Fruit fly (Drosophila melanogaster): ENCODE data around the gene Usf.

The Usf gene

dm6 chrX:4534002-4534401 lies 14.6 kb downstream of the Usf start:
- no peak for TF ChIP-seq Snoo (tag; optimal IDR thresholded peaks at IDR 0.05)
- TF ChIP-seq fd96Ca (GFP tag; IDR thresholded peaks at IDR 0.05) = no peak
- no peak for TF ChIP-seq Ets98B (GFP tag; IDR thresholded peaks at IDR 0.05)
- no peak for TF ChIP-seq CG13204 (GFP tag; optimal IDR thresholded peaks at IDR 0.05)
- no peak for TF ChIP-seq EcR (GFP tag; optimal IDR thresholded peaks at IDR 0.05)
- no peak for TF ChIP-seq CG15710 (tag; optimal IDR thresholded peaks at IDR 0.05)
- no peak for TF ChIP-seq CG8159 (tag; optimal IDR thresholded peaks at IDR 0.05)
- no peak for TF ChIP-seq Pif1A (GFP tag; optimal IDR thresholded peaks at IDR 0.05)
- TF ChIP-seq CG32121 (GFP tag; IDR thresholded peaks at IDR 0.05) = no peak
- no peak for TF ChIP-seq CG14655 (GFP tag; optimal IDR thresholded peaks at IDR 0.05)
- no peak for TF ChIP-seq CG34367 (tag; optimal IDR thresholded peaks at IDR 0.05)
- TF ChIP-seq CG12605 (GFP tag; IDR thresholded peaks at IDR 0.05) = no peak
- no peak for TF ChIP-seq CG4496 (GFP tag; IDR thresholded peaks at IDR 0.05)

- TF ChIP-seq CG4496 (GFP tag; IDR thresholded peaks at IDR 0.05) (peak; percentile 55; the same call in 2 of the 3 replicates), Ets98B (GFP tag; IDR thresholded peaks at IDR 0.05) (0 out of 2 replicates have a peak, but pooled peaks have one; percentile 7), CG32121 (GFP tag; IDR thresholded peaks at IDR 0.05) (no peak)
These were observed 18.7 kb downstream of the Usf start, which contains the start of gene CG3556 for dm6 chrX:4529909-4530308. Gene CG3556, plus strand, starts transcription at chrX:4530231.

dm6 chrX:4526754-4527153 lies 21.8 kb downstream of the Usf start:
- TF ChIP-seq CG10348 (GFP tag; IDR thresholded peaks at IDR 0.05) = no peak
- TF ChIP-seq CG32121 (GFP tag; IDR thresholded peaks at IDR 0.05) = no peak
- TF ChIP-seq CG13204 (GFP tag; optimal IDR thresholded peaks at IDR 0.05) = no peak
- no peak for TF ChIP-seq Pif1B (GFP tag; optimal IDR thresholded peaks at IDR 0.05)
- TF ChIP-seq CG8159 (tag; optimal IDR thresholded peaks at IDR 0.05) = no peak
- TF ChIP-seq Ets98B (GFP tag; IDR thresholded peaks at IDR 0.05) = no peak
- TF ChIP-seq CG17806 (tag; optimal IDR thresholded peaks at IDR 0.05) = no peak
- TF ChIP-seq rn (GFP tag; IDR thresholded peaks at IDR 0.05) = no peak

- no peak for TF ChIP-seq gl (tag; optimal IDR thresholded peaks at IDR 0.05)
- TF ChIP-seq Pif1A (GFP tag; optimal IDR thresholded peaks at IDR 0.05) = no peak
- TF ChIP-seq Snoo (tag; optimal IDR thresholded peaks at IDR 0.05) = no peak
- no peak for TF ChIP-seq Ets98B (GFP tag; IDR thresholded peaks at IDR 0.05)
- TF ChIP-seq CG8301 (tag; optimal IDR thresholded peaks at IDR 0.05) = no peak
- no peak for TF ChIP-seq CG13204 (GFP tag; optimal IDR thresholded peaks at IDR 0.05)
- no peak for TF ChIP-seq CG14655 (GFP tag; optimal IDR thresholded peaks at IDR 0.05)
- TF ChIP-seq CG32121 (GFP tag; IDR thresholded peaks at IDR 0.05) = no peak
- TF ChIP-seq CG12605 (GFP tag; IDR thresholded peaks at IDR 0.05) = no peak
- no peak for TF ChIP-seq CG34367 (tag; optimal IDR thresholded peaks at IDR 0.05)
- TF ChIP-seq CG8159 (tag; optimal IDR thresholded peaks at IDR 0.05) = no peak
- TF ChIP-seq CG17806 (tag; optimal IDR thresholded peaks at IDR 0.05) = no peak
- no peak for TF ChIP-seq Pif1B (GFP tag; optimal IDR thresholded peaks at IDR 0.05)
- no peak for TF ChIP-seq CG4496 (GFP tag; IDR thresholded peaks at IDR 0.05)
These were observed 27.7 kb downstream of the Usf start for dm6 chrX:4520879-4521278.

dm6 chrX:4511575-4511974 lies 37.0 kb downstream of the Usf start:
- TF ChIP-seq EcR (GFP tag; optimal IDR thresholded peaks at IDR 0.05) (no peak), CG8301 (tag; optimal IDR thresholded peaks at IDR 0.05) (no peak), D1 (tag; optimal IDR thresholded peaks at IDR 0.05) (no peak), gl (tag; optimal IDR thresholded peaks at IDR 0.05) (no peak)

- no peak for TF ChIP-seq CG9948 (tag; optimal IDR thresholded peaks at IDR 0.05)
- TF ChIP-seq Pif1A (GFP tag; optimal IDR thresholded peaks at IDR 0.05) = no peak
- TF ChIP-seq fd96Ca (GFP tag; IDR thresholded peaks at IDR 0.05) = no peak
- TF ChIP-seq CG8159 (tag; optimal IDR thresholded peaks at IDR 0.05) = no peak
- TF ChIP-seq CG34367 (tag; optimal IDR thresholded peaks at IDR 0.05) = no peak
These were observed 40.4 kb downstream of the Usf start for dm6 chrX:4508072-4508644.

- TF ChIP-seq Pif1A (GFP tag; optimal IDR thresholded peaks at IDR 0.05) (peak; percentile 6), CG14655 (GFP tag; optimal IDR thresholded peaks at IDR 0.05) (peak; percentile 34), CG32121 (GFP tag; IDR thresholded peaks at IDR 0.05) (no peak), Snoo (tag; optimal IDR thresholded peaks at IDR 0.05) (peak; percentile 50), Ets98B (GFP tag; IDR thresholded peaks at IDR 0.05) (no peak), CG12605 (GFP tag; IDR thresholded peaks at IDR 0.05) (no peak), CG4496 (GFP tag; IDR thresholded peaks at IDR 0.05) (peak; percentile 75), Pif1B (GFP tag; optimal IDR thresholded peaks at IDR 0.05) (peak; percentile 3), rn (GFP tag; IDR thresholded peaks at IDR 0.05) (no peak), CG34367 (tag; optimal IDR thresholded peaks at IDR 0.05) (peak; percentile 16), CG13204 (GFP tag; optimal IDR thresholded peaks at IDR 0.05) (peak; percentile 10)
These were observed 41.5 kb downstream of the Usf start for dm6 chrX:4507121-4507520.
